Fruit fly (Drosophila melanogaster) whole organism, wandering third instar larva: ENCODE results near the gene CG14864.

Experiments
- Abd-B ChIP-seq: fragments of >200 bp; optimal IDR thresholded peaks from 2 replicates; lab custom pipeline; 2017; ENCODE audit warnings: missing biosample characterization, missing genetic modification characterization
- CG32264 ChIP-seq: fragments of 200-800 bp; sonication (Bioruptor generic); optimal IDR thresholded peaks from 2 replicates; lab custom pipeline; 2016; ENCODE audit warnings: missing biosample characterization, missing genetic modification characterization
- CG9705 ChIP-seq: fragments of 200-800 bp; sonication (Bioruptor generic); optimal IDR thresholded peaks from 2 replicates; lab custom pipeline; 2018; ENCODE audit warnings: missing biosample characterization, mild to moderate bottlenecking, missing genetic modification characterization
- CrebA ChIP-seq: fragments of 200-800 bp; sonication (Bioruptor generic); optimal IDR thresholded peaks from 2 replicates; lab custom pipeline; 2016; ENCODE audit warnings: missing biosample characterization, mild to moderate bottlenecking, missing genetic modification characterization, borderline replicate concordance
- Dfd ChIP-seq: fragments of >200 bp; optimal IDR thresholded peaks from 2 replicates; lab custom pipeline; 2017; ENCODE audit warnings: missing biosample characterization, missing genetic modification characterization
- Dif ChIP-seq: fragments of 200-275, 200-300 bp; sonication (Bioruptor generic); optimal IDR thresholded peaks from 2 replicates; lab custom pipeline; 2018; ENCODE audit warnings: missing biosample characterization, missing genetic modification characterization; ENCODE audit not compliant: partially characterized antibody
- HLH106 ChIP-seq: fragments of 200-800 bp; optimal IDR thresholded peaks from 3 replicates; lab custom pipeline; 2019; ENCODE audit warnings: missing biosample characterization, mild to moderate bottlenecking, missing genetic modification characterization, moderate library complexity
- Hr78 ChIP-seq: fragments of >200 bp; optimal IDR thresholded peaks from 2 replicates; lab custom pipeline; 2017; ENCODE audit warnings: missing biosample characterization, missing genetic modification characterization
- Hr83 ChIP-seq: fragments of 200-300 bp; sonication (Bioruptor generic); optimal IDR thresholded peaks from 2 replicates; lab custom pipeline; 2016; ENCODE audit warnings: missing biosample characterization, mild to moderate bottlenecking, missing genetic modification characterization, moderate library complexity; ENCODE audit not compliant: poor library complexity, severe bottlenecking
- Jra ChIP-seq: sonication (Bioruptor generic); optimal IDR thresholded peaks from 2 replicates; lab custom pipeline; 2016; ENCODE audit warnings: missing biosample characterization, missing genetic modification characterization
- Myc ChIP-seq: fragments of >200 bp; optimal IDR thresholded peaks from 2 replicates; lab custom pipeline; 2017
- N ChIP-seq: fragments of >200 bp; optimal IDR thresholded peaks from 2 replicates; lab custom pipeline; 2018; ENCODE audit warnings: missing biosample characterization, missing external identifiers, missing genetic modification characterization
- OdsH ChIP-seq: fragments of 200-800 bp; sonication (Bioruptor generic); optimal IDR thresholded peaks from 2 replicates; lab custom pipeline; 2016; ENCODE audit warnings: missing biosample characterization, mild to moderate bottlenecking, missing genetic modification characterization
- Rel ChIP-seq, 2 experiments: fragments of 200-800 bp; sonication (Bioruptor generic) in 1 of 2; optimal IDR thresholded peaks; 2 replicates in 1 of 2; 3 replicates in 1 of 2; lab custom pipeline; 2016 to 2019; ENCODE audit warnings: mild to moderate bottlenecking in 2 of 2, missing biosample characterization in 2 of 2, missing genetic modification characterization in 2 of 2, moderate library complexity in 1 of 2
- Sp1 ChIP-seq: fragments of 200-800 bp; sonication (Bioruptor generic); optimal IDR thresholded peaks from 3 replicates; lab custom pipeline; 2019; ENCODE audit warnings: missing biosample characterization, mild to moderate bottlenecking, missing genetic modification characterization, moderate library complexity
- Vsx2 ChIP-seq: fragments of 200-300, 225-300 bp; sonication (Bioruptor generic); optimal IDR thresholded peaks from 2 replicates; lab custom pipeline; 2018; ENCODE audit warnings: missing biosample characterization, missing genetic modification characterization; ENCODE audit not compliant: partially characterized antibody
- br ChIP-seq: fragments of 200-800 bp; sonication (Bioruptor generic); optimal IDR thresholded peaks from 2 replicates; lab custom pipeline; 2016; ENCODE audit warnings: missing biosample characterization, missing genetic modification characterization
- dl ChIP-seq, 2 experiments: fragments of 175-275, 200-275 bp in 1 of 2; fragments of 200-275 bp in 1 of 2; sonication (Bioruptor generic); optimal IDR thresholded peaks; lab custom pipeline; 2018; ENCODE audit warnings: mild to moderate bottlenecking in 2 of 2, missing biosample characterization in 2 of 2, missing genetic modification characterization in 2 of 2, moderate library complexity in 2 of 2; ENCODE audit not compliant: partially characterized antibody in 2 of 2, insufficient read depth in 1 of 2
- ey ChIP-seq: fragments of 200-800 bp; sonication (Bioruptor generic); optimal IDR thresholded peaks from 2 replicates; lab custom pipeline; 2016; ENCODE audit warnings: missing biosample characterization, missing genetic modification characterization
- foxo ChIP-seq, 2 experiments: fragments of 200-800 bp; sonication (Bioruptor generic); optimal IDR thresholded peaks; 2 replicates in 1 of 2; 3 replicates in 1 of 2; lab custom pipeline; 2016 to 2017; ENCODE audit warnings: missing biosample characterization in 2 of 2, missing genetic modification characterization in 2 of 2
- fru ChIP-seq: fragments of 200-800 bp; sonication (Bioruptor generic); optimal IDR thresholded peaks from 3 replicates; lab custom pipeline; 2016; ENCODE audit warnings: missing biosample characterization, mild to moderate bottlenecking, missing genetic modification characterization
- h ChIP-seq: fragments of 200-800 bp; sonication (Bioruptor generic); optimal IDR thresholded peaks from 3 replicates; lab custom pipeline; 2016; ENCODE audit warnings: missing biosample characterization, mild to moderate bottlenecking, missing genetic modification characterization
- jim ChIP-seq: fragments of 175-275, 200-325 bp; sonication (Bioruptor generic); optimal IDR thresholded peaks from 2 replicates; lab custom pipeline; 2016; ENCODE audit warnings: missing biosample characterization, mild to moderate bottlenecking, missing genetic modification characterization
- lola ChIP-seq: fragments of >200 bp; optimal IDR thresholded peaks from 2 replicates; lab custom pipeline; 2017; ENCODE audit warnings: missing biosample characterization, missing genetic modification characterization
- psq ChIP-seq: fragments of 200-800 bp; sonication (Bioruptor generic); optimal IDR thresholded peaks from 3 replicates; lab custom pipeline; 2017; ENCODE audit warnings: missing biosample characterization, mild to moderate bottlenecking, missing genetic modification characterization, moderate library complexity
- sv ChIP-seq: fragments of 200-800 bp; sonication (Bioruptor generic); optimal IDR thresholded peaks from 3 replicates; lab custom pipeline; 2016; ENCODE audit warnings: missing biosample characterization, missing genetic modification characterization
- usp ChIP-seq: fragments of >200 bp; optimal IDR thresholded peaks from 2 replicates; lab custom pipeline; 2017; ENCODE audit warnings: missing biosample characterization, missing genetic modification characterization
- woc ChIP-seq: sonication (Bioruptor generic); optimal IDR thresholded peaks from 2 replicates; lab custom pipeline; 2016; ENCODE audit warnings: missing biosample characterization, mild to moderate bottlenecking, missing genetic modification characterization

The CG14864 gene

dm6 chr3R:15305246-15305645 lies 36.9 kb upstream of the CG14864 start:
- TF ChIP-seq woc (GFP tag; lab: Kevin White, UChicago): no peak
- no peak for TF ChIP-seq Hr78
- no peak for TF ChIP-seq Jra (GFP tag; lab: Kevin White, UChicago)
- TF ChIP-seq Abd-B: no peak
- TF ChIP-seq Dif: no peak
- TF ChIP-seq Myc (lab: Kevin White, UChicago): no peak
- TF ChIP-seq CrebA (GFP tag; lab: Kevin White, UChicago): no peak
- TF ChIP-seq Dfd (GFP tag; lab: Kevin White, UChicago): peak; percentile 96

dm6 chr3R:15297904-15298303 lies 29.6 kb upstream of the CG14864 start:
- TF ChIP-seq ey (GFP tag; lab: Kevin White, UChicago) (no peak), Rel (GFP tag; optimal IDR thresholded peaks at IDR 0.05; lab: Kevin White, UChicago) (no peak), Rel (tag; optimal IDR thresholded peaks at IDR 0.05; lab: Kevin White, UChicago) (peak; percentile 59), Hr83 (peak; percentile 13), h (GFP tag; lab: Kevin White, UChicago) (peak; percentile 45), dl (GFP tag; optimal IDR thresholded peaks at IDR 0.05; lab: Kevin White, UChicago; ENCODE audit: insufficient read depth in 1 of 2, partially characterized antibody in 2 of 2) (peak in 1 of 2 experiments; percentile 17), psq (GFP tag; lab: Kevin White, UChicago) (peak; percentile 94)

DNA sequence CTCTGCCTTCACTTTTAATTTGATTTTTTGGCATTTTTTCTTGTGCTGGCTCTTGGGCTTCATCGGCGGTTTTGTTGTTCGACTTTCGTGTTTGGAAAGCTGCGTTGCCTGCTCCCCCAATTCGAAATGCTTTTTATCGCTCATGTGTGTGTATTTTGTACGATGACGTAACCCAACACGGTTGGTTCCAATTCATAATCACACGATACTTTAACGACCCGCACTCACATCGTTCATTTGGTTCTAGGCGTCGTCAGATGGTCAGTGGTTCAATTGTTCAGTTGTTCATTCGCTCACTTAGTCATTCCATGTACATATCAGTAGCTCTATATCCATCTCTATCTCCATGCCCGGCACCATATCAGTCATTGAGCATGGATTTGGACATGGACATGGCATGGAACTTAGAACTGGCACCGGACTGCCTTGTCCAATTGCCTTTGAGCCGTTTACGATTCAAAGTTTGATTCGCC lies 25.6 kb upstream of the CG14864 start:
- TF ChIP-seq woc (GFP tag; lab: Kevin White, UChicago): peak; percentile 55
- no peak for TF ChIP-seq lola (GFP tag; lab: Kevin White, UChicago)

DNA sequence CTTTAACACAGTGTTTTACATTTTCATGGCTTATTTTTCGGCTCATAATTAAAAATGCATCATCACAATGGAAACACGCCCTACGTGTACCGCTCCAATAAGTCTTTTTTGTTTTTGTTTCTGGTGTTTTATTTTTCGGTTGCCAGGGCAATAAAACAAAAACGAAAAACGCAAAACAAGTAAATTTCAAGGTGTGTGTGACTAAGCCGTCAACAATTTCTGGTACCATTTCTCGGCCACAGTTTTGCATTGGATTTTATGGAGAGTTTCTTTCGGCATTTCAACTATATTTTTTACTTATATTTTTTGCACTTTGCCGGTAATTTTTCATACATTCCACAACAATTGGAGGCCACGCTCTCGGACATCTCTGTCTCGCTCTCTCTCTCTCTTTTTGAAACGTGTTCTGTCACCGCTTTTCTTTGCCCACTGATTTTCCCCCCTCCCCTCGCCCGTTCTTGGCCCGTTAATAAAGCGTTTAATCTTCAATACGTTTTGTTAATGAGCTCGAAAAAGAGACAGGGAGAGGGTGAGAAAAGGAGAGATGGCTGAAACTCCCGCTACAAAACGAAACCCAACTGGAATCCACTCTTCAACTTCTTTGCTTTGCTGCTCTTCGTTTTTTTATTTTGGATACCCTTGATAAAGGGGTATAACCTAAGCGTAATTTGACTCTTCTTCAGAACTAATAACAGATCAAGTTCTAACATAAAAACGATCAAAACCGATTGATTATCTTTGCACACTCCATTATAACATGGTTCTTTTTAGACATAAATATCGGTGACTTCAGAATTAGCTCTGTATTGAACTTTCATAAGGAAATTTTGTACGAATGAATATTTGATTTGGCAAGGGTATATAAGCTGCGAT lies 24.9 kb upstream of the CG14864 start:
- TF ChIP-seq Sp1 (GFP tag; lab: Kevin White, UChicago) (peak; percentile 58), sv (GFP tag; lab: Kevin White, UChicago) (no peak), CG32264 (GFP tag; lab: Kevin White, UChicago) (no peak), psq (GFP tag; lab: Kevin White, UChicago) (peak; percentile 75), foxo (GFP tag; optimal IDR thresholded peaks at IDR 0.05; lab: Kevin White, UChicago) (peak in 1 of 2 experiments; percentile 55), Myc (lab: Kevin White, UChicago) (no peak), Vsx2 (GFP tag; lab: Kevin White, UChicago) (no peak), Rel (GFP tag; optimal IDR thresholded peaks at IDR 0.05; lab: Kevin White, UChicago) (peak; percentile 13), Rel (tag; optimal IDR thresholded peaks at IDR 0.05; lab: Kevin White, UChicago) (no peak), N (GFP tag; lab: Kevin White, UChicago) (no peak), OdsH (peak; percentile 56), HLH106 (peak; percentile 27), Dif (no peak), CrebA (GFP tag; lab: Kevin White, UChicago) (no peak), Hr83 (no peak), ey (GFP tag; lab: Kevin White, UChicago) (peak; percentile 52), woc (GFP tag; lab: Kevin White, UChicago) (peak; percentile 85), br (GFP tag; lab: Kevin White, UChicago) (peak; percentile 30), Dfd (GFP tag; lab: Kevin White, UChicago) (no peak), h (GFP tag; lab: Kevin White, UChicago) (peak; percentile 59), fru (GFP tag; lab: Kevin White, UChicago) (peak; percentile 45), usp (GFP tag; lab: Kevin White, UChicago) (no peak), Hr78 (no peak), jim (GFP tag; lab: Kevin White, UChicago) (peak; percentile 65), CG9705 (no peak)
